Worm (Caenorhabditis elegans) whole organism, early embryonic: ENCODE data around the gene Y39B6A.27.

Experiments
- B0310.2 ChIP-seq: sonication (generic microtip); optimal IDR thresholded peaks from 2 replicates; lab custom pipeline; 2016; ENCODE audit warnings: mild to moderate bottlenecking, missing genetic modification characterization, missing compliant biosample characterization
- F13C5.2 ChIP-seq: sonication (generic microtip); optimal IDR thresholded peaks from 2 replicates; lab custom pipeline; 2017; ENCODE audit warnings: mild to moderate bottlenecking, missing genetic modification characterization, inconsistent platforms, missing compliant biosample characterization
- aly-1 ChIP-seq: sonication (generic microtip); optimal IDR thresholded peaks from 2 replicates; lab custom pipeline; 2016; ENCODE audit warnings: missing genetic modification characterization, missing compliant biosample characterization
- ama-1 ChIP-seq: fragments of 150-350 bp; optimal IDR thresholded peaks from 2 replicates; lab custom pipeline; 2014
- ceh-13 ChIP-seq: fragments of 200-800 bp; sonication (Bioruptor generic); optimal IDR thresholded peaks from 2 replicates; lab custom pipeline; 2018; ENCODE audit warnings: mild to moderate bottlenecking, missing genetic modification characterization, missing compliant biosample characterization
- ceh-36 ChIP-seq: sonication (generic microtip); optimal IDR thresholded peaks from 2 replicates; lab custom pipeline; 2016; ENCODE audit warnings: missing genetic modification characterization, inconsistent platforms, missing compliant biosample characterization
- ets-7 ChIP-seq: sonication (generic microtip); optimal IDR thresholded peaks from 2 replicates; lab custom pipeline; 2016; ENCODE audit warnings: missing genotype, missing genetic modification characterization, missing compliant biosample characterization
- flt-1 ChIP-seq: fragments of 200-800 bp; sonication (Bioruptor generic); IDR thresholded peaks from 2 replicates; pipeline ENCODE4 v1.3.6; 2022; ENCODE audit warnings: missing genetic modification characterization, missing compliant biosample characterization
- hmbx-1 ChIP-seq: sonication (generic microtip); optimal IDR thresholded peaks from 2 replicates; lab custom pipeline; 2016; ENCODE audit warnings: mild to moderate bottlenecking, missing genetic modification characterization, missing compliant biosample characterization
- hmg-4 ChIP-seq: fragments of 200-800 bp; sonication (Bioruptor generic); optimal IDR thresholded peaks from 2 replicates; lab custom pipeline; 2018; ENCODE audit warnings: mild to moderate bottlenecking, missing genetic modification characterization, missing compliant biosample characterization
- hnd-1 ChIP-seq: sonication (generic microtip); optimal IDR thresholded peaks from 2 replicates; lab custom pipeline; 2016; ENCODE audit warnings: missing genetic modification characterization, missing compliant biosample characterization
- pes-1 ChIP-seq: fragments of 200-800 bp; sonication (Bioruptor generic); IDR thresholded peaks from 2 replicates; pipeline ENCODE4 v1.3.6; 2022; ENCODE audit warnings: missing genetic modification reagents, missing genetic modification characterization, missing compliant biosample characterization
- scrt-1 ChIP-seq: fragments of 200-800 bp; sonication (Bioruptor generic); IDR thresholded peaks from 2 replicates; pipeline ENCODE4 v1.3.6; 2022; ENCODE audit warnings: missing genetic modification characterization, missing compliant biosample characterization
- sea-1 ChIP-seq: fragments of 200-800 bp; sonication (Bioruptor generic); conservative IDR thresholded peaks from 2 replicates; pipeline ENCODE4 v1.3.6; 2022; ENCODE audit warnings: missing genetic modification characterization, missing compliant biosample characterization
- tbx-11 ChIP-seq: fragments of 200-800 bp; sonication (Bioruptor generic); IDR thresholded peaks from 2 replicates; pipeline ENCODE4 v1.3.6; 2022; ENCODE audit warnings: missing genetic modification characterization, missing compliant biosample characterization
- tbx-37 ChIP-seq: fragments of 200-800 bp; sonication (Bioruptor generic); conservative IDR thresholded peaks from 2 replicates; pipeline ENCODE4 v1.3.6; 2022; ENCODE audit warnings: missing genetic modification reagents, missing genetic modification characterization, missing compliant biosample characterization
- tra-4 ChIP-seq: sonication (generic microtip); optimal IDR thresholded peaks from 2 replicates; lab custom pipeline; 2017; ENCODE audit warnings: missing genetic modification characterization, missing compliant biosample characterization

The Y39B6A.27 gene

DNA sequence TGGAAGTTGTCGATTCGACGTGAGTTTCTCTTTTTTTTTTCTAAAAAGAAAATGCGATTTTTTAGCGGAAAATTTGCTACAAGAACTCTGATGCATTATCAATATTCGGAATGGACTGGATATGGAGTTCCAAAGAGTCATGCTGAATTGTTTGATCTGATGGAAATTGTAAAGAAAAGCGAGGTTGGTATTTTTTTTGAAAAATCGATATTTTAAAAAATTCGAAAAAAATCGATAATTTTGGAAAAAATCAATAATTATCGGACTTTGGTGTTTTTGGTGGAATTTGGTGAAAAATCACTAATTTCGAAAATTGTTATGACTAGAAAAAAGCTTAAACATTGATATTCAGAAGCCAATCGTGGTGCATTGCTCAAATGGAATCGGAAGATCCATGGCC is 12.3 kb upstream of the Y39B6A.27 start:
- TF ChIP-seq tra-4 (tag; lab: Kevin White, UChicago) = no peak
- no peak for TF ChIP-seq ceh-13 (GFP tag; lab: Kevin White, UChicago)
- no peak for TF ChIP-seq hmbx-1 (tag; lab: Kevin White, UChicago)
- TF ChIP-seq F13C5.2 = no peak
- no peak for TF ChIP-seq ama-1 (lab: Kevin White, UChicago)
- TF ChIP-seq hmg-4 (GFP tag; lab: Kevin White, UChicago) = no peak
- no peak for TF ChIP-seq flt-1 (GFP tag; lab: Robert Waterston, UW)
- TF ChIP-seq hnd-1 = no peak
- TF ChIP-seq ceh-36 (tag; lab: Kevin White, UChicago) = no peak
- TF ChIP-seq scrt-1 (GFP tag; lab: Robert Waterston, UW) = no peak
- no peak for TF ChIP-seq tbx-37 (GFP tag; lab: Robert Waterston, UW)
- TF ChIP-seq sea-1 (GFP tag; lab: Robert Waterston, UW) = no peak
- TF ChIP-seq tbx-11 (GFP tag; lab: Robert Waterston, UW) = no peak
- no peak for TF ChIP-seq B0310.2
- TF ChIP-seq aly-1 (tag; lab: Kevin White, UChicago) = no peak

DNA sequence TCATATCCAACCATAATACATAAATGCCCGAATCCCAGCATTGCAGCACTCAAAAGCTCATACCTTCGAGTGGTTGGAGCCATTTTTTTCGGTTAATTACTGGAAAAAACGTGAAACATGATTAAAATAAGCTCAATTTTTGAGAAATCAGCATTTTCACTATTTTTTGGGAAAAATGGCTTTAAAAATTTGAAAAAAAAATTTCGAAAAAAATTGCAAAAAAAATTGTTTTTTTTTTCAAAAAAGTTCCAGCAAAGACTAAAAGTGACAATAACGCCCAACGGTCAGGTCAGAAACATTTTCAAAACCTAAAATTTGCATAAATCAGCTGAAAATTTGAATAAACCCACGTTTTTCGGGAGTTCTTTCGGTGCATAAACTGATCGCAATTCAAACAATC is 6.9 kb upstream of the Y39B6A.27 start, which contains the start of gene Y39B6A.29:
Gene Y39B6A.29, minus strand, starts transcription at position 101 of the 400 bp plus-strand sequence.
- TF ChIP-seq ama-1 (lab: Kevin White, UChicago) = no peak
- TF ChIP-seq hnd-1 = no peak
- TF ChIP-seq aly-1 (tag; lab: Kevin White, UChicago) = no peak
- TF ChIP-seq ceh-13 (GFP tag; lab: Kevin White, UChicago) = no peak
- no peak for TF ChIP-seq hmbx-1 (tag; lab: Kevin White, UChicago)
- TF ChIP-seq B0310.2 = no peak
- no peak for TF ChIP-seq tra-4 (tag; lab: Kevin White, UChicago)
- TF ChIP-seq flt-1 (GFP tag; lab: Robert Waterston, UW) = no peak
- no peak for TF ChIP-seq tbx-37 (GFP tag; lab: Robert Waterston, UW)
- no peak for TF ChIP-seq scrt-1 (GFP tag; lab: Robert Waterston, UW)
- no peak for TF ChIP-seq pes-1 (GFP tag; lab: Robert Waterston, UW)
- no peak for TF ChIP-seq ets-7
- no peak for TF ChIP-seq sea-1 (GFP tag; lab: Robert Waterston, UW)

DNA sequence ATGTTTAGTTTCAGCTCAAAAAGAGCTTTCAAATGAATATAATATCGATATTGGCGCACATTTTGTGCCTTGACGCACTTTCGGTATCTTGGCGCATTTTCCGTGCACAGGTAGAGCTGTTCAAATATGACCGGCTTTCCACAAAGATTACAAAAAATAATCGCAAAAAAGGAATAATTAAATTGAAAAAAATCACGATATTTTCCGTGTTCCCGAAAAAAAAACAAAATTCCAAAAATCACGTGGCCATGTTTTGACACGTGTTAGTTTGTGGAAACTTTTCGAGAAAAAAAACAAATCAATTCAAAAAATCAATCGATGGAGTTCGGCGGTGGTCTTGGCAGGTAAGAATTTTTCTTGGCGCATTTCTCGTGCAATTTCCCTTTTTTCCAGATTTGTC is 5.4 kb upstream of the Y39B6A.27 start, which contains the start of gene Y39B6A.25:
Gene Y39B6A.25, plus strand, starts transcription at position 301 of the 400 bp plus-strand sequence.
- no peak for TF ChIP-seq tbx-37 (GFP tag; lab: Robert Waterston, UW)

DNA sequence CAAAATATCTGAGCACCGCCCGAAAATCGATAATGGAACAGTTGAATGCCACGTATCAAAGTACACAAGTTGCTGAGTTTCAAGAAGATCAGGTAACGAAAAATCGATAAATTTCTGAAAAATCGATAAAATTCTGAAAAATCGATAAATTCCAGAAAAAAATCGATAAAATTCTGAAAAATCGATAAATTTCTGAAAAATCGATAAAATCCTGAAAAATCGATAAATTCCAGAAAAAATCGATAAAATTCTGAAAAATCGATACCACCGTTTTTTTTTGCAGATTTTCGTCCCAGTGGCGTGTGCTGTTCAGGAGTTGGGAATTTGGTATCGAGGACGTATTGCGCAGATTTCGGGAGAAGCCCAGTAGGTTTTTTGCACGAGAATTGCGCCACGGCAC is 4.2 kb upstream of the Y39B6A.27 start:
- TF ChIP-seq flt-1 (GFP tag; lab: Robert Waterston, UW) (no peak), ama-1 (lab: Kevin White, UChicago) (no peak), hnd-1 (no peak), hmg-4 (GFP tag; lab: Kevin White, UChicago) (no peak), ceh-36 (tag; lab: Kevin White, UChicago) (no peak), scrt-1 (GFP tag; lab: Robert Waterston, UW) (no peak), B0310.2 (no peak)

DNA sequence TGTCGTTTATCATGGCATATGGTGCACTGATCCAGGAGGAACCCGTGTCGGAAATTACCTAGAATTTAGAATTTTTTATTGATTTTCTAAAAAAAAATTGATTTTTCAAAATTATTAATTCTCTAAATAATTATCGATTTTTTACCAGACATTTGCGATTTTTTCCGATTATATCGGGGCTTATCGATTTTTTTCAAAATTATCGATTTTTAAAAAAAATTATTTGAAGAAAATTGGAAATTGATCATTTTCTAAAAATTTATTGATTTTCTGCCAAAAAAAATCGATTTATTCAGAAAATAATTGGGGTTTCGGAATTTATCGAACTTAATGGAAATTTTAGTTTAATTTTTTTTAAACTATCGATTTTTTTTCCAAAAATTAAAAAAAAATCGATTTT is 4.5 kb downstream of the Y39B6A.27 start:
- TF ChIP-seq ama-1 (lab: Kevin White, UChicago) (no peak), scrt-1 (GFP tag; lab: Robert Waterston, UW) (no peak), ceh-36 (tag; lab: Kevin White, UChicago) (no peak), aly-1 (tag; lab: Kevin White, UChicago) (no peak), hmbx-1 (tag; lab: Kevin White, UChicago) (no peak), hnd-1 (no peak), ets-7 (no peak), sea-1 (GFP tag; lab: Robert Waterston, UW) (no peak), B0310.2 (no peak), tra-4 (tag; lab: Kevin White, UChicago) (no peak), tbx-11 (GFP tag; lab: Robert Waterston, UW) (no peak), ceh-13 (GFP tag; lab: Kevin White, UChicago) (no peak), flt-1 (GFP tag; lab: Robert Waterston, UW) (no peak)

DNA sequence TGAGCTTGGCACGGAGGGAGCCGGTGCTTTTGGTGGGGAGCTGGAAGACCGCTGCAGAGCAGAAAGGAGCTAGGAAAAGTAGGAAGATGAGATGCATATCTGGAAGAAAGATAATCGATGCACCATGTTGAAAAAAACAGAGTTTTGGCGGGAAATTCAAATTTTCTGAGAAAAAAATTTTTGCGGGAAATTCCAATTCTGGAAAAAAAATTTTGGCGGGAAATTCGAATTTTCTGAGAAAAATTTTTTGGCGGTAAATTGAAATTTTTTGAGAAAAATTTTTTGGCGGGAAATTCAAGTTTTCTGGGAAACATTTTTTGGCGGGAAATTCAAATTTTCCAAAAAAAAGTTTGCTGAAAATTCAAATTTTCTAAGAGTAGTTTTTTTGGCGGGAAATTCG is 5.7 kb downstream of the Y39B6A.27 start, which contains the start of gene asp-17:
Gene asp-17, minus strand, starts transcription at position 101 of the 400 bp plus-strand sequence.
- no peak for TF ChIP-seq tra-4 (tag; lab: Kevin White, UChicago)

DNA sequence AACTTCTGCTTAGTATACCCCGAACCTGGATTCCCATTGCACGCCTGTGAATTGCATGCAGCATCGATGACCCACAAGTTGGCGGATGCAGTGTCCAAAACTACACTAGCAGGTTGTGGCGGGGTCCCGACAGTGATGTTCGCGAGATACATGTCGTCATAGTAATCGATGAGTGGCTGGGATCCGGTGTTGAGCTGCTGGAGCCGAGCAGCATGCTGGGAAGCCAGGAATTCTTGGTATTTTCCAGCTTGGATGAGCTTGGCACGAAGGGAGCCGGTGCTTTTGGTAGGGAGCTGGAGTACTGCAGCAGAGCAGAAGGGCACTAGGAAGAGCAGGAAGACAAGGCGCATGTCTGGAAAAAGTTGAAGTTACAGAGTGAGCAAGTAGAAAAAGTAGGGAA is 10.7 kb downstream of the Y39B6A.27 start, which contains the start of gene asp-16:
Gene asp-16, minus strand, starts transcription at position 350 of the 400 bp plus-strand sequence.
- no peak for TF ChIP-seq pes-1 (GFP tag; lab: Robert Waterston, UW)
- no peak for TF ChIP-seq aly-1 (tag; lab: Kevin White, UChicago)
- no peak for TF ChIP-seq F13C5.2
- no peak for TF ChIP-seq ama-1 (lab: Kevin White, UChicago)
- TF ChIP-seq ets-7 = no peak
- TF ChIP-seq scrt-1 (GFP tag; lab: Robert Waterston, UW) = no peak
- TF ChIP-seq flt-1 (GFP tag; lab: Robert Waterston, UW) = no peak

DNA sequence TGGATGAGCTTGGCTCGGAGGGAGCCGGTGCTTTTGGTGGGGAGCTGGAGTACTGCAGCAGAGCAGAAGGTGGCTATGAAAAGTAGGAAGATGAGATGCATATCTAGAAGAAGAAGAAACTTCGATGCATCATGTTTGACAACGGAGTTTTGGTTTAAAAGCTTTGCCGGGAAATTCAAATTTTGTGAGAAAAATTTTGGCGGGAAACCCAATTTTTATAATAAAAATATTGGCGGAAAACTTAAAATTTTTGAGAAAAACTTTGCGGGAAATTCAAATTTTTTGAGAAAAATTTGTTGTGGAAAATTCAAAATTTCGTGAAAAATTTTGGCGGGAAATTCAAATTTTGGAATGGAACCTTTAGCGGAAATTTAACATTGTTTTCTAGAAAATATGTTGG is 13.2 kb downstream of the Y39B6A.27 start, which contains the start of gene asp-15:
Gene asp-15, minus strand, starts transcription at position 101 of the 400 bp plus-strand sequence.
- TF ChIP-seq tbx-37 (GFP tag; lab: Robert Waterston, UW) = no peak
- TF ChIP-seq flt-1 (GFP tag; lab: Robert Waterston, UW) = no peak
- no peak for TF ChIP-seq B0310.2
- no peak for TF ChIP-seq pes-1 (GFP tag; lab: Robert Waterston, UW)
- no peak for TF ChIP-seq scrt-1 (GFP tag; lab: Robert Waterston, UW)
- TF ChIP-seq ceh-36 (tag; lab: Kevin White, UChicago) = no peak
- no peak for TF ChIP-seq ets-7
- no peak for TF ChIP-seq tbx-11 (GFP tag; lab: Robert Waterston, UW)
- no peak for TF ChIP-seq hmg-4 (GFP tag; lab: Kevin White, UChicago)
- TF ChIP-seq hmbx-1 (tag; lab: Kevin White, UChicago) = no peak
- no peak for TF ChIP-seq aly-1 (tag; lab: Kevin White, UChicago)
- no peak for TF ChIP-seq ama-1 (lab: Kevin White, UChicago)
